Worm (Caenorhabditis elegans): Measurements from ENCODE around the gene K07H8.7.

DNA sequence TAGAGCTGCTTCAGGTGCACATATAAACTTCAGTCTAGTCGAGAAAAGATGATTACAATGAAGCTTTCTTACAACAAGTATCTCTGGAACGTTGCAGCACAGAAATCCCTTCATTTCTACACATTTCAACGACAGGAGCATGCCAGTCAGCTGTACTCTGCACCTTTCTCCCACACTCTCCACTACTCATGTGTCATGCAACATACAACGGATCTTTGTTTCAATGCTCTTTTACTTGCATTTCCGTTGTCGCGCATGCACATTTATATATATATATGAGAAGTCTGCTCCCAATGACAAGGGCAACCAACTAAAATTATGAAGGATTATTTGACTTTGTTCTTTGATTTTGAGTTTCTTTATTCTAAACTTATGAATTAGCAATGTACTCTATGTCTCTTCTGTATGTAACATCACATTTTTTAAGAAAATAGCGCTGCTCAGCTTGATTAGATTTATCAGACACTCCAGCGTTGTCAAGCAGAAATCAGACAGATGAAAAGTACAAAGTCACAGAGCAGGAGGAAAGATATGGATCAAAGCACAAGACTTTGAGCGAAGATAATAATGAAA lies 24.6 kb downstream of the K07H8.7 start:
- no peak for TF ChIP-seq nhr-237 (tag; optimal IDR thresholded peaks at IDR 0.05)
- no peak for TF ChIP-seq aly-2 (tag; optimal IDR thresholded peaks at IDR 0.05)
- TF ChIP-seq nhr-77 (tag; optimal IDR thresholded peaks at IDR 0.05), result no peak
- TF ChIP-seq elt-2 (tag; optimal IDR thresholded peaks at IDR 0.05), result no peak
- no peak for TF ChIP-seq tbx-2 (tag; optimal IDR thresholded peaks at IDR 0.05)
- TF ChIP-seq egl-27 (tag; optimal IDR thresholded peaks at IDR 0.05), result no peak
- no peak for TF ChIP-seq ama-1 (optimal IDR thresholded peaks at IDR 0.05)
- TF ChIP-seq jun-1 (tag; optimal IDR thresholded peaks at IDR 0.05), result no peak
- TF ChIP-seq pha-4 (tag; optimal IDR thresholded peaks at IDR 0.05), result no peak
- TF ChIP-seq pqm-1 (tag; optimal IDR thresholded peaks at IDR 0.05), result no peak
